Fruit fly (Drosophila melanogaster): ENCODE results near the gene Snx21.

- TF ChIP-seq CG7101 (tag; optimal IDR thresholded peaks at IDR 0.05) (no peak), cic (GFP tag; optimal IDR thresholded peaks at IDR 0.05) (no peak), CG14711 (tag; optimal IDR thresholded peaks at IDR 0.05) (no peak), Mnt (GFP tag; optimal IDR thresholded peaks at IDR 0.05) (no peak)
Observed at dm6 chr2L:2735539-2735938, 29.9 kb downstream of the Snx21 start.
